Worm (Caenorhabditis elegans): ENCODE data around the gene C41H7.2.

Gene C41H7.2

DNA sequence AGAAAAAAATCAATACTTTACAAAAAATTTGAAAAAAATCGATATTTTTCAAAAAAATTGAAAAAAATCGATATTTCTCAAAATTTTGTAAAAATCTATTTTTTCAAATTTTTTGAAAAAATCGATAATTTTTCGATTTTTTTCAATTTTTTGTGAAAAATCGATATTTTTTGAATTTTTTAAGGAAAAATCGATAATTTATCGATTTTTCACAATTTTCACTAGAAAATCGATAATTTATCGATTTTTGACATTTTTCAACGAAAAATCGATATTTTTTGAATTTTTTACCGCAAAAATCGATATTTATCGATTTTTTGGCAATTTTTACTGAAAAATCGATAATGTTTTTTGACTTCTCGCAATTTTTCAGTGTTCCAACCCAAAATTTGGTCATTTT lies 48.7 kb downstream of the C41H7.2 start:
- TF ChIP-seq nhr-237 (tag; optimal IDR thresholded peaks at IDR 0.05) (no peak), nhr-23 (tag; optimal IDR thresholded peaks at IDR 0.05) (no peak), ceh-82 (tag; optimal IDR thresholded peaks at IDR 0.05) (no peak), sma-3 (GFP tag; optimal IDR thresholded peaks at IDR 0.05) (no peak), nhr-6 (tag; optimal IDR thresholded peaks at IDR 0.05) (no peak), peb-1 (tag; optimal IDR thresholded peaks at IDR 0.05) (no peak), elt-3 (tag; optimal IDR thresholded peaks at IDR 0.05) (no peak), aly-2 (tag; optimal IDR thresholded peaks at IDR 0.05) (no peak), ceh-16 (tag; optimal IDR thresholded peaks at IDR 0.05) (no peak), sma-9 (GFP tag; optimal IDR thresholded peaks at IDR 0.05) (no peak), sma-9 (tag; optimal IDR thresholded peaks at IDR 0.05) (no peak), F13H6.1 (tag; optimal IDR thresholded peaks at IDR 0.05) (no peak), crh-2 (tag; optimal IDR thresholded peaks at IDR 0.05) (no peak), nhr-25 (tag; optimal IDR thresholded peaks at IDR 0.05) (no peak), unc-62 (GFP tag; optimal IDR thresholded peaks at IDR 0.05) (no peak), unc-39 (tag; optimal IDR thresholded peaks at IDR 0.05) (no peak), nhr-11 (tag; optimal IDR thresholded peaks at IDR 0.05) (no peak)

DNA sequence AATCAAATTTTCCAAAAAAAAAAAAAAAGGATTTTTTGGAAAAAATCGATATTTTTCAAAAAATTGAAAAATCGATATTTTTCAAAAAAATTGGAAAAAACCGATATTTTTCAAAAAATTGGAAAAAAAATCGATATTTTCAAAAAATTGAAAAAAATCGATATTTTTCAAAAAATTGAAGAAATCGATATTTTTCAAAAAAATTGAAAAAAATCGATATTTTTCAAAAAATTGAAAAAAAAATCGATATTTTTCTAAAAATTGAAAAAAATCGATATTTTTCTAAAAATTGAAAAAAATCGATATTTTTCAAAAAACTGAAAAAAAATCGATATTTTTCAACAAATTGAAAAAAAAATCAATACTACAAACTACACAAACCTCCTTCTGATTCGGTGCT lies 49.4 kb downstream of the C41H7.2 start:
- TF ChIP-seq alr-1 (tag; optimal IDR thresholded peaks at IDR 0.05) (no peak), fos-1 (tag; optimal IDR thresholded peaks at IDR 0.05) (no peak), ztf-1 (GFP tag; conservative IDR thresholded peaks at IDR 0.05) (no peak), nhr-25 (tag; optimal IDR thresholded peaks at IDR 0.05) (no peak), unc-39 (tag; optimal IDR thresholded peaks at IDR 0.05) (no peak), snpc-4 (tag; optimal IDR thresholded peaks at IDR 0.05) (no peak), elt-3 (tag; optimal IDR thresholded peaks at IDR 0.05) (no peak), lin-11 (tag; optimal IDR thresholded peaks at IDR 0.05) (no peak), lin-13 (GFP tag; optimal IDR thresholded peaks at IDR 0.05) (no peak), mdl-1 (tag; optimal IDR thresholded peaks at IDR 0.05) (no peak), zag-1 (tag; optimal IDR thresholded peaks at IDR 0.05) (no peak), elt-1 (tag; optimal IDR thresholded peaks at IDR 0.05) (no peak), mbf-1 (tag; optimal IDR thresholded peaks at IDR 0.05) (no peak), ama-1 (optimal IDR thresholded peaks at IDR 0.05) (no peak)

DNA sequence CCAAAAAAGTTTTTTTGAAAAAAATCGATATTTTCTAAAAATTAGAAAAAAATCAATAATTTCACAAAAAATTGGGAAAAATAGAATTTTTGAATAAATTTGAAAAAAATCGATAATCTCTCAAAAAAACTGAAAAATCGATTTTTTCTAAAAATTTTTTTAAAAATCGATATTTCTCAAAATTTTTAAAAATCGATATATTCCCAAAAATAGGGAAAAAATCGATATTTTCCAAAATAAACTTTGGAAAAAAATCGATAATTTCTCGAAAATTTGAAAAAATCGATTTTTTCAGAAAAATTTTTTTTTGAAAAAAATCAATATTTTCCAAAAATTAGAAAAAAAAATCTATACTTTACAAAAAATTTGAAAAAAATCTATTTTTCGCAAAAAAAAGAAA lies 50.0 kb downstream of the C41H7.2 start:
- TF ChIP-seq F13H6.1 (tag; optimal IDR thresholded peaks at IDR 0.05): no peak
- TF ChIP-seq unc-39 (tag; optimal IDR thresholded peaks at IDR 0.05): no peak
- TF ChIP-seq blmp-1 (tag; optimal IDR thresholded peaks at IDR 0.05; ENCODE audit: insufficient read depth): no peak
- no peak for TF ChIP-seq unc-55 (GFP tag; optimal IDR thresholded peaks at IDR 0.05)
- no peak for TF ChIP-seq snpc-4 (tag; optimal IDR thresholded peaks at IDR 0.05)
- TF ChIP-seq ceh-16 (tag; optimal IDR thresholded peaks at IDR 0.05): no peak
- no peak for TF ChIP-seq R02D3.7 (tag; optimal IDR thresholded peaks at IDR 0.05)
- no peak for TF ChIP-seq nhr-12 (tag; optimal IDR thresholded peaks at IDR 0.05)
- TF ChIP-seq fos-1 (tag; optimal IDR thresholded peaks at IDR 0.05): no peak
- TF ChIP-seq ceh-82 (tag; optimal IDR thresholded peaks at IDR 0.05): no peak
- TF ChIP-seq ztf-1 (GFP tag; conservative IDR thresholded peaks at IDR 0.05): no peak
- TF ChIP-seq crh-2 (tag; optimal IDR thresholded peaks at IDR 0.05): no peak
- TF ChIP-seq nhr-129 (tag; optimal IDR thresholded peaks at IDR 0.05): no peak

DNA sequence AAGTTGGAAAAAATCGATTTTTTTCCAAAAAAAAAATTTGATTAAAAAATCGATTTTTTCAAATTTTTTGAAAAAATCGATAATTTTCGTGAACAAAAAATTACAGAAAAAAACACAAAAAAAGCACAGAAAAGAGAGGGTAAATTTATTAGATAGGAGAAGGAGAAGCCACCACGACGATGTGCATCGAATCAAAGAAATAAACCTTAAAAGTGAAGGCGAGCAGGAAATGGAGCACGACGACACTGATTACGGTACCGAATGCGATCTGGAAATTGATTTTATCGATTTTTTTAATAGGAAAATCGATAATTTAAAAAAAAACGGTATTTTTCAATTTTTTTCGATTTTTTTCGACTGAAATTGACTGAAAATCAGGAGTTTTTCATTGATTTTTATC lies 50.5 kb downstream of the C41H7.2 start:
- TF ChIP-seq nhr-11 (tag; optimal IDR thresholded peaks at IDR 0.05) (no peak), mdl-1 (tag; optimal IDR thresholded peaks at IDR 0.05) (no peak), dmd-4 (tag; optimal IDR thresholded peaks at IDR 0.05) (no peak), skn-1 (tag; optimal IDR thresholded peaks at IDR 0.05) (no peak), nhr-25 (tag; optimal IDR thresholded peaks at IDR 0.05) (no peak), nhr-10 (tag; optimal IDR thresholded peaks at IDR 0.05) (no peak), ceh-82 (tag; optimal IDR thresholded peaks at IDR 0.05) (no peak), ZK546.5 (tag; optimal IDR thresholded peaks at IDR 0.05) (no peak), peb-1 (tag; optimal IDR thresholded peaks at IDR 0.05) (no peak), mab-5 (tag; optimal IDR thresholded peaks at IDR 0.05) (no peak), snpc-4 (tag; optimal IDR thresholded peaks at IDR 0.05) (no peak), crh-2 (tag; optimal IDR thresholded peaks at IDR 0.05) (no peak), blmp-1 (tag; optimal IDR thresholded peaks at IDR 0.05; ENCODE audit: insufficient read depth) (no peak), alr-1 (tag; optimal IDR thresholded peaks at IDR 0.05) (no peak), sma-9 (GFP tag; optimal IDR thresholded peaks at IDR 0.05) (no peak), sma-9 (tag; optimal IDR thresholded peaks at IDR 0.05) (no peak), nhr-21 (tag; optimal IDR thresholded peaks at IDR 0.05) (no peak), sma-3 (GFP tag; optimal IDR thresholded peaks at IDR 0.05) (no peak), nhr-237 (tag; optimal IDR thresholded peaks at IDR 0.05) (no peak), lsy-2 (tag; optimal IDR thresholded peaks at IDR 0.05) (no peak)
